Fruit fly (Drosophila melanogaster) Kc167 (cell line): ENCODE data around the gene Cog1.

Experiments used
- h ChIP-seq: fragments of >200 bp; optimal IDR thresholded peaks from 3 replicates; lab custom pipeline; 2018; ENCODE audit warnings: missing external identifiers
- insv ChIP-seq: fragments of >200 bp; optimal IDR thresholded peaks from 3 replicates; lab custom pipeline; 2018; ENCODE audit warnings: missing external identifiers

dm6 chr3R:12248243-12248642 lies 28.8 kb upstream of the Cog1 start:
- TF ChIP-seq insv (no peak), h (no peak)
